Worm (Caenorhabditis elegans) whole organism, young adult: ENCODE measurements around the gene pptr-1.

Source experiments
- B0019.2 ChIP-seq: fragments of 200-800 bp; sonication (Bioruptor generic); conservative IDR thresholded peaks from 2 replicates; pipeline ENCODE4 v1.3.6; 2022; ENCODE audit warnings: missing genetic modification reagents, missing genetic modification characterization, missing compliant biosample characterization
- C17E4.6 ChIP-seq: fragments of 200-800 bp; sonication (Bioruptor generic); IDR thresholded peaks from 2 replicates; pipeline ENCODE4 v1.3.6; 2022; ENCODE audit warnings: missing genetic modification reagents, missing genetic modification characterization, missing compliant biosample characterization
- F10E7.11 ChIP-seq: sonication (generic microtip); optimal IDR thresholded peaks from 2 replicates; lab custom pipeline; 2017; ENCODE audit warnings: mild to moderate bottlenecking, missing genetic modification characterization, moderate library complexity, missing compliant biosample characterization
- F22D6.2 ChIP-seq: sonication (generic microtip); optimal IDR thresholded peaks from 2 replicates; lab custom pipeline; 2016; ENCODE audit warnings: mild to moderate bottlenecking, missing genetic modification characterization, missing compliant biosample characterization
- F33H1.4 ChIP-seq: fragments of 200-800 bp; sonication (Bioruptor generic); IDR thresholded peaks from 2 replicates; pipeline ENCODE4 v1.3.6; 2022; ENCODE audit warnings: missing genetic modification reagents, missing genetic modification characterization, missing compliant biosample characterization
- F39B2.1 ChIP-seq: fragments of 200-800 bp; sonication (Bioruptor generic); IDR thresholded peaks from 2 replicates; pipeline ENCODE4 v1.3.6; 2022; ENCODE audit warnings: missing genetic modification reagents, missing genetic modification characterization, missing compliant biosample characterization
- F55B11.4 ChIP-seq: sonication (generic microtip); optimal IDR thresholded peaks from 2 replicates; lab custom pipeline; 2016; ENCODE audit warnings: missing compliant biosample characterization, missing genetic modification characterization, borderline replicate concordance; ENCODE audit not compliant: insufficient read depth
- Y56A3A.18 ChIP-seq: fragments of 200-800 bp; sonication (Bioruptor generic); IDR thresholded peaks from 2 replicates; pipeline ENCODE4 v1.3.6; 2022; ENCODE audit warnings: missing genetic modification reagents, missing genetic modification characterization, missing compliant biosample characterization
- Y67H2A.10 ChIP-seq: fragments of 200-800 bp; sonication (Bioruptor generic); conservative IDR thresholded peaks from 2 replicates; pipeline ENCODE4 v1.3.6; 2022; ENCODE audit warnings: missing genetic modification reagents, missing genetic modification characterization, missing compliant biosample characterization
- attf-3 ChIP-seq: fragments of 200-800 bp; sonication (Bioruptor generic); conservative IDR thresholded peaks from 2 replicates; pipeline ENCODE4 v1.3.6; 2022; ENCODE audit warnings: missing genetic modification reagents, missing genetic modification characterization, missing compliant biosample characterization
- cebp-1 ChIP-seq, 2 experiments: fragments of 200-800 bp in 1 of 2; sonication (Bioruptor generic) in 1 of 2; sonication (generic microtip) in 1 of 2; IDR thresholded peaks in 1 of 2; optimal IDR thresholded peaks in 1 of 2; 2 replicates each; pipeline versions ENCODE4 v1.3.6 to Lab custom; 2017 to 2022; ENCODE audit warnings: missing compliant biosample characterization in 2 of 2, missing genetic modification characterization in 2 of 2, mild to moderate bottlenecking in 1 of 2, missing genetic modification reagents in 1 of 2, moderate library complexity in 1 of 2
- ceh-58 ChIP-seq: fragments of 200-800 bp; sonication (Bioruptor generic); IDR thresholded peaks from 2 replicates; pipeline ENCODE4 v1.3.6; 2022; ENCODE audit warnings: missing genetic modification characterization, missing compliant biosample characterization
- dox-1 ChIP-seq: fragments of 200-800 bp; sonication (Bioruptor generic); IDR thresholded peaks from 2 replicates; pipeline ENCODE4 v1.3.6; 2022; ENCODE audit warnings: missing genetic modification reagents, missing genetic modification characterization, missing compliant biosample characterization
- dpl-1 ChIP-seq: fragments of 150-350 bp; optimal IDR thresholded peaks from 2 replicates; lab custom pipeline; 2014; ENCODE audit warnings: missing biosample characterization, missing genetic modification reagents, missing genetic modification characterization
- egl-18 ChIP-seq: fragments of 200-800 bp; sonication (Bioruptor generic); IDR thresholded peaks from 2 replicates; pipeline ENCODE4 v1.3.6; 2022; ENCODE audit warnings: missing genetic modification reagents, missing genetic modification characterization, missing compliant biosample characterization
- hlh-12 ChIP-seq: sonication (generic microtip); optimal IDR thresholded peaks from 2 replicates; lab custom pipeline; 2016; ENCODE audit warnings: missing genetic modification characterization, missing compliant biosample characterization
- hmg-1.2 ChIP-seq: fragments of 200-800 bp; sonication (Bioruptor generic); IDR thresholded peaks from 2 replicates; pipeline ENCODE4 v1.3.6; 2022; ENCODE audit warnings: missing genetic modification reagents, missing genetic modification characterization, missing compliant biosample characterization
- let-526 ChIP-seq: fragments of 200-800 bp; sonication (Bioruptor generic); IDR thresholded peaks from 2 replicates; pipeline ENCODE4 v1.3.6; 2022; ENCODE audit warnings: missing genetic modification reagents, missing genetic modification characterization, missing compliant biosample characterization
- let-607 ChIP-seq, 2 experiments: fragments of 200-800 bp in 1 of 2; sonication (Bioruptor generic) in 1 of 2; sonication (generic microtip) in 1 of 2; optimal IDR thresholded peaks; 2 replicates each; lab custom pipeline; 2016 to 2018; ENCODE audit warnings: mild to moderate bottlenecking in 2 of 2, missing compliant biosample characterization in 2 of 2, missing genetic modification characterization in 2 of 2, moderate library complexity in 2 of 2, missing genotype in 1 of 2
- lin-35 ChIP-seq, 3 experiments: fragments of 150-350 bp in 2 of 3; sonication (generic microtip) in 1 of 3; optimal IDR thresholded peaks; 2 replicates each; lab custom pipeline; 2014 to 2018; ENCODE audit warnings: missing biosample characterization in 3 of 3, missing genetic modification characterization in 3 of 3, missing genetic modification reagents in 3 of 3
- lin-40 ChIP-seq: sonication (generic microtip); optimal IDR thresholded peaks from 2 replicates; lab custom pipeline; 2016; ENCODE audit warnings: missing genetic modification characterization, mild to moderate bottlenecking, missing compliant biosample characterization, missing genotype, missing genetic modification reagents
- lin-54 ChIP-seq: fragments of 200-800 bp; sonication (Bioruptor generic); optimal IDR thresholded peaks from 2 replicates; lab custom pipeline; 2018; ENCODE audit warnings: mild to moderate bottlenecking, missing genetic modification characterization, missing compliant biosample characterization
- lsl-1 ChIP-seq: fragments of 200-800 bp; sonication (Bioruptor generic); optimal IDR thresholded peaks from 2 replicates; lab custom pipeline; 2018; ENCODE audit warnings: mild to moderate bottlenecking, missing genetic modification characterization, moderate library complexity, missing compliant biosample characterization
- madf-10 ChIP-seq: sonication (generic microtip); optimal IDR thresholded peaks from 2 replicates; lab custom pipeline; 2016; ENCODE audit warnings: mild to moderate bottlenecking, missing genetic modification characterization, missing compliant biosample characterization
- mcd-1 ChIP-seq: fragments of 200-800 bp; sonication (Bioruptor generic); IDR thresholded peaks from 2 replicates; pipeline ENCODE4 v1.3.6; 2022; ENCODE audit warnings: missing genetic modification reagents, missing genetic modification characterization, missing compliant biosample characterization
- mel-28 ChIP-seq: sonication (generic microtip); optimal IDR thresholded peaks from 2 replicates; lab custom pipeline; 2016; ENCODE audit warnings: borderline replicate concordance, mild to moderate bottlenecking, missing genetic modification characterization, missing compliant biosample characterization
- nfya-1 ChIP-seq: sonication (generic microtip); optimal IDR thresholded peaks from 2 replicates; lab custom pipeline; 2017; ENCODE audit warnings: antibody characterized with exemption, missing compliant biosample characterization, missing genetic modification characterization, borderline replicate concordance; ENCODE audit not compliant: insufficient read depth
- nfyb-1 ChIP-seq: fragments of 200-800 bp; sonication (Bioruptor generic); IDR thresholded peaks from 2 replicates; pipeline ENCODE4 v1.3.6; 2022; ENCODE audit warnings: missing genetic modification reagents, missing genetic modification characterization, missing compliant biosample characterization
- nhr-80 ChIP-seq: sonication (generic microtip); optimal IDR thresholded peaks from 2 replicates; lab custom pipeline; 2016; ENCODE audit warnings: missing genetic modification characterization, missing compliant biosample characterization
- pbrm-1 ChIP-seq: fragments of 200-800 bp; sonication (Bioruptor generic); IDR thresholded peaks from 2 replicates; pipeline ENCODE4 v1.3.6; 2022; ENCODE audit warnings: missing genetic modification reagents, missing genetic modification characterization, missing compliant biosample characterization
- pha-4 ChIP-seq: fragments of 150-350 bp; sonication (generic microtip); optimal IDR thresholded peaks from 2 replicates; lab custom pipeline; 2014; ENCODE audit warnings: missing biosample characterization, missing genetic modification reagents, missing genetic modification characterization
- rcor-1 ChIP-seq: fragments of 200-800 bp; sonication (Bioruptor generic); IDR thresholded peaks from 2 replicates; pipeline ENCODE4 v1.3.6; 2022; ENCODE audit warnings: missing genetic modification reagents, missing genetic modification characterization, missing compliant biosample characterization
- snpc-4 ChIP-seq, 5 experiments: fragments of 150-350 bp in 1 of 5; sonication (generic microtip) in 4 of 5; optimal IDR thresholded peaks; 2 replicates each; lab custom pipeline; 2014 to 2018; ENCODE audit warnings: missing genetic modification characterization in 5 of 5, missing biosample characterization in 3 of 5, antibody characterized with exemption in 2 of 5, mild to moderate bottlenecking in 2 of 5, missing compliant biosample characterization in 2 of 5, missing genotype in 2 of 5, moderate library complexity in 2 of 5, missing genetic modification reagents in 1 of 5
- unc-130 ChIP-seq: sonication (generic microtip); optimal IDR thresholded peaks from 2 replicates; lab custom pipeline; 2016; ENCODE audit warnings: missing genetic modification reagents, missing genetic modification characterization, missing compliant biosample characterization
- xnd-1 ChIP-seq: sonication (generic microtip); optimal IDR thresholded peaks from 2 replicates; lab custom pipeline; 2016; ENCODE audit warnings: missing genotype, missing genetic modification reagents, missing genetic modification characterization, missing compliant biosample characterization
- ztf-22 ChIP-seq: fragments of 200-800 bp; sonication (Bioruptor generic); optimal IDR thresholded peaks from 2 replicates; lab custom pipeline; 2018; ENCODE audit warnings: mild to moderate bottlenecking, missing genetic modification characterization, moderate library complexity, missing compliant biosample characterization
- ztf-25 ChIP-seq: fragments of 200-800 bp; sonication (Bioruptor generic); IDR thresholded peaks from 2 replicates; pipeline ENCODE4 v1.3.6; 2022; ENCODE audit warnings: missing genetic modification reagents, missing genetic modification characterization, missing compliant biosample characterization
- ztf-26 ChIP-seq: sonication (generic microtip); optimal IDR thresholded peaks from 2 replicates; lab custom pipeline; 2017; ENCODE audit warnings: missing genetic modification characterization, missing compliant biosample characterization

Gene pptr-1

DNA sequence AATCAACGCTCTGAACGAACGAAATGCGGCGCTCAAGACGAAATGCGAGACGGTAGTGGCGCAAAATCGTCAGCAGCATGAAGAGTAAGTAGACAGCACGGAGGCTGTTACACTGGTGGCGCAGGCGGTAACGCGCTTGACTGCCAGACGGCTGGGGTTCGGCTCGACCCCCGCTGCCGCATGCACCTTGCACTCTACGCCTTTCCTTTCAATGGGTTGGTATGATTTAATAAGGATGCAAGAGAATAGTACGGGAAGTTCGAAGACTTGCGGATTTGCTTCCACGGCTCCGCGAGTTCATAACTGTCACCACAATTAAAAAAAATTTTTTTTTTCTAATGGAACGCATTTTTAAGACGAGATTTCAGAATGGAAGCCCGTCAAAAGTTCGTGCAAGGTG lies 12.7 kb downstream of the pptr-1 start (continued):
- TF ChIP-seq mcd-1 (peak; percentile 83), ztf-25 (GFP tag; lab: Robert Waterston, UW) (peak; percentile 84; the same call in 1 of the 2 replicates), attf-3 (no peak), mel-28 (tag; lab: Kevin White, UChicago) (peak; percentile 50), snpc-4 (GFP tag; optimal IDR thresholded peaks at IDR 0.05; lab: Kevin White, UChicago) (peak; percentile 80), snpc-4 (tag; optimal IDR thresholded peaks at IDR 0.05; lab: Kevin White, UChicago) (peak; percentile 39 to 89 (median 82)), egl-18 (GFP tag; lab: Robert Waterston, UW) (peak; percentile 61; the same call in 1 of the 2 replicates), dox-1 (peak; percentile 92), ztf-22 (GFP tag; lab: Kevin White, UChicago) (no peak), nfyb-1 (peak; percentile 88), F33H1.4 (GFP tag; lab: Robert Waterston, UW) (peak; percentile 51), let-526 (GFP tag; lab: Robert Waterston, UW) (peak; percentile 70; the same call in 1 of the 2 replicates), F10E7.11 (tag; lab: Kevin White, UChicago) (peak; percentile 78), F55B11.4 (tag; lab: Kevin White, UChicago) (no peak), madf-10 (tag; lab: Kevin White, UChicago) (peak; percentile 68), rcor-1 (GFP tag; lab: Robert Waterston, UW) (peak; percentile 72), Y56A3A.18 (GFP tag; lab: Robert Waterston, UW) (peak; percentile 92), nhr-80 (tag; lab: Kevin White, UChicago) (peak; percentile 71), cebp-1 (GFP tag; IDR thresholded peaks at IDR 0.05; lab: Robert Waterston, UW) (peak; percentile 76), cebp-1 (tag; optimal IDR thresholded peaks at IDR 0.05; lab: Kevin White, UChicago) (peak; percentile 78), lin-40 (tag; lab: Kevin White, UChicago) (peak; percentile 72), lsl-1 (GFP tag; lab: Kevin White, UChicago) (peak; percentile 54), C17E4.6 (GFP tag; lab: Robert Waterston, UW) (no peak), ceh-58 (GFP tag; lab: Robert Waterston, UW) (no peak), F39B2.1 (GFP tag; lab: Robert Waterston, UW) (no peak), unc-130 (GFP tag; lab: Kevin White, UChicago) (peak; percentile 73), pbrm-1 (peak; percentile 89), let-607 (tag; optimal IDR thresholded peaks at IDR 0.05; lab: Kevin White, UChicago) (peak; percentile 44 to 66), hmg-1.2 (GFP tag; lab: Robert Waterston, UW) (peak; percentile 77), dpl-1 (no peak), lin-54 (GFP tag; lab: Kevin White, UChicago) (peak; percentile 76), xnd-1 (tag; lab: Kevin White, UChicago) (no peak), ztf-26 (tag; lab: Kevin White, UChicago) (peak; percentile 86), B0019.2 (GFP tag; lab: Robert Waterston, UW) (peak; percentile 26; the same call in 1 of the 2 replicates), hlh-12 (tag; lab: Kevin White, UChicago) (no peak)

DNA sequence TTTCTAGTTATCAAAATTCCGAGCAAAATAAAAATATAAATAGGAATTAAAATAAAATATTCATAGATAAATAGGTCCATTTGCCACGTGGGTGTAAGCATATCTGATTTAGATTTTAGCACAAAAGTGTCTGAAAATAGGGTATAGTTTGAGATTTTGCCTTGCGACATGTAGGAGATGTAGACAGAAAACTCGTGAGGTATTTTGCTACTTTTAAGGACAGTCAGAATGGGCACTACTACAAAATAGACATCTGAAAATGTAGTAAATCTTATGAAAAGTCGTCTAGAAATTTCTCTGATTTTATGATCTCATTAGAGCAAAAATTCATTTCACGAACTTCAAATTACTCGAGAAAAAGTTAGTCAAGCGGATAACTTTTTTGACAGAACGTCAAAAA lies 17.4 kb downstream of the pptr-1 start, which contains the start of gene srv-34:
Gene srv-34 (minus strand): TSS at position 101 of the 400 bp plus-strand sequence.
- no peak for TF ChIP-seq Y67H2A.10 (GFP tag; lab: Robert Waterston, UW)
- no peak for TF ChIP-seq snpc-4 (GFP tag; optimal IDR thresholded peaks at IDR 0.05; lab: Kevin White, UChicago)
- TF ChIP-seq snpc-4 (tag; optimal IDR thresholded peaks at IDR 0.05; lab: Kevin White, UChicago) = no peak
- TF ChIP-seq nfya-1 (tag; lab: Kevin White, UChicago) = no peak
- TF ChIP-seq pha-4 (tag; lab: Kevin White, UChicago) = no peak
- TF ChIP-seq F22D6.2 (tag; lab: Kevin White, UChicago) = no peak
- TF ChIP-seq lin-54 (GFP tag; lab: Kevin White, UChicago) = no peak
- TF ChIP-seq lin-35 (GFP tag; optimal IDR thresholded peaks at IDR 0.05; lab: Kevin White, UChicago) = no peak
